Worm (Caenorhabditis elegans) whole organism, early embryonic: ENCODE results near the gene srh-266.

Experiments used
- sea-1 ChIP-seq: fragments of 200-800 bp; sonication (Bioruptor generic); conservative IDR thresholded peaks from 2 replicates; pipeline ENCODE4 v1.3.6; 2022; ENCODE audit warnings: missing genetic modification characterization, missing compliant biosample characterization
- tra-4 ChIP-seq: sonication (generic microtip); optimal IDR thresholded peaks from 2 replicates; lab custom pipeline; 2017; ENCODE audit warnings: missing genetic modification characterization, missing compliant biosample characterization

- no peak for TF ChIP-seq tra-4
- no peak for TF ChIP-seq sea-1 (GFP tag; lab: Robert Waterston, UW)
Measured at ce11 chrV:692720-693422, 28.3 kb downstream of the srh-266 start, which contains the start of gene srx-4.
